Worm (Caenorhabditis elegans) whole organism, early embryonic: ENCODE measurements around the gene T25D1.1.
A peak's percentile ranks its signal among the peaks of the same experiment; 100 is the strongest.

Experiments
- B0310.2 ChIP-seq: sonication (generic microtip); optimal IDR thresholded peaks from 2 replicates; lab custom pipeline; 2016; ENCODE audit warnings: mild to moderate bottlenecking, missing genetic modification characterization, missing compliant biosample characterization
- F13C5.2 ChIP-seq: sonication (generic microtip); optimal IDR thresholded peaks from 2 replicates; lab custom pipeline; 2017; ENCODE audit warnings: mild to moderate bottlenecking, missing genetic modification characterization, inconsistent platforms, missing compliant biosample characterization
- aly-1 ChIP-seq: sonication (generic microtip); optimal IDR thresholded peaks from 2 replicates; lab custom pipeline; 2016; ENCODE audit warnings: missing genetic modification characterization, missing compliant biosample characterization
- ama-1 ChIP-seq: fragments of 150-350 bp; optimal IDR thresholded peaks from 2 replicates; lab custom pipeline; 2014
- ceh-13 ChIP-seq: fragments of 200-800 bp; sonication (Bioruptor generic); optimal IDR thresholded peaks from 2 replicates; lab custom pipeline; 2018; ENCODE audit warnings: mild to moderate bottlenecking, missing genetic modification characterization, missing compliant biosample characterization
- ceh-36 ChIP-seq: sonication (generic microtip); optimal IDR thresholded peaks from 2 replicates; lab custom pipeline; 2016; ENCODE audit warnings: missing genetic modification characterization, inconsistent platforms, missing compliant biosample characterization
- ets-7 ChIP-seq: sonication (generic microtip); optimal IDR thresholded peaks from 2 replicates; lab custom pipeline; 2016; ENCODE audit warnings: missing genotype, missing genetic modification characterization, missing compliant biosample characterization
- flt-1 ChIP-seq: fragments of 200-800 bp; sonication (Bioruptor generic); IDR thresholded peaks from 2 replicates; pipeline ENCODE4 v1.3.6; 2022; ENCODE audit warnings: missing genetic modification characterization, missing compliant biosample characterization
- hmbx-1 ChIP-seq: sonication (generic microtip); optimal IDR thresholded peaks from 2 replicates; lab custom pipeline; 2016; ENCODE audit warnings: mild to moderate bottlenecking, missing genetic modification characterization, missing compliant biosample characterization
- hmg-4 ChIP-seq: fragments of 200-800 bp; sonication (Bioruptor generic); optimal IDR thresholded peaks from 2 replicates; lab custom pipeline; 2018; ENCODE audit warnings: mild to moderate bottlenecking, missing genetic modification characterization, missing compliant biosample characterization
- hnd-1 ChIP-seq: sonication (generic microtip); optimal IDR thresholded peaks from 2 replicates; lab custom pipeline; 2016; ENCODE audit warnings: missing genetic modification characterization, missing compliant biosample characterization
- pes-1 ChIP-seq: fragments of 200-800 bp; sonication (Bioruptor generic); IDR thresholded peaks from 2 replicates; pipeline ENCODE4 v1.3.6; 2022; ENCODE audit warnings: missing genetic modification reagents, missing genetic modification characterization, missing compliant biosample characterization
- scrt-1 ChIP-seq: fragments of 200-800 bp; sonication (Bioruptor generic); IDR thresholded peaks from 2 replicates; pipeline ENCODE4 v1.3.6; 2022; ENCODE audit warnings: missing genetic modification characterization, missing compliant biosample characterization
- sea-1 ChIP-seq: fragments of 200-800 bp; sonication (Bioruptor generic); conservative IDR thresholded peaks from 2 replicates; pipeline ENCODE4 v1.3.6; 2022; ENCODE audit warnings: missing genetic modification characterization, missing compliant biosample characterization
- tbx-11 ChIP-seq: fragments of 200-800 bp; sonication (Bioruptor generic); IDR thresholded peaks from 2 replicates; pipeline ENCODE4 v1.3.6; 2022; ENCODE audit warnings: missing genetic modification characterization, missing compliant biosample characterization
- tbx-37 ChIP-seq: fragments of 200-800 bp; sonication (Bioruptor generic); conservative IDR thresholded peaks from 2 replicates; pipeline ENCODE4 v1.3.6; 2022; ENCODE audit warnings: missing genetic modification reagents, missing genetic modification characterization, missing compliant biosample characterization
- tra-4 ChIP-seq: sonication (generic microtip); optimal IDR thresholded peaks from 2 replicates; lab custom pipeline; 2017; ENCODE audit warnings: missing genetic modification characterization, missing compliant biosample characterization

T25D1.1 gene

ce11 chrX:16560895-16561294 is 41.3 kb downstream of the T25D1.1 start:
- TF ChIP-seq hmg-4 (GFP tag; lab: Kevin White, UChicago) = no peak
- TF ChIP-seq B0310.2 (tag; lab: Kevin White, UChicago) = no peak
- TF ChIP-seq scrt-1 (GFP tag; lab: Robert Waterston, UW) = no peak
- TF ChIP-seq ets-7 (tag; lab: Kevin White, UChicago) = no peak
- TF ChIP-seq sea-1 (GFP tag; lab: Robert Waterston, UW) = no peak
- TF ChIP-seq ceh-13 (GFP tag; lab: Kevin White, UChicago) = no peak
- TF ChIP-seq tbx-37 (GFP tag; lab: Robert Waterston, UW) = no peak
- TF ChIP-seq hmbx-1 (tag; lab: Kevin White, UChicago) = no peak
- TF ChIP-seq F13C5.2 (tag; lab: Kevin White, UChicago) = no peak

ce11 chrX:16564515-16565285 is 45.1 kb downstream of the T25D1.1 start:
- TF ChIP-seq pes-1 (GFP tag; lab: Robert Waterston, UW) (peak; percentile 53; the same call in 1 of the 2 replicates), hmg-4 (GFP tag; lab: Kevin White, UChicago) (peak; percentile 37), ceh-13 (GFP tag; lab: Kevin White, UChicago) (no peak)

ce11 chrX:16565781-16566180 is 46.2 kb downstream of the T25D1.1 start:
- TF ChIP-seq sea-1 (GFP tag; lab: Robert Waterston, UW) (no peak), ama-1 (no peak)

- no peak for TF ChIP-seq F13C5.2 (tag; lab: Kevin White, UChicago)
- TF ChIP-seq ets-7 (tag; lab: Kevin White, UChicago) = no peak
- TF ChIP-seq ama-1 = no peak
- TF ChIP-seq tra-4 = no peak
- no peak for TF ChIP-seq sea-1 (GFP tag; lab: Robert Waterston, UW)
- no peak for TF ChIP-seq ceh-36 (tag; lab: Kevin White, UChicago)
- TF ChIP-seq tbx-11 (GFP tag; lab: Robert Waterston, UW) = no peak
- TF ChIP-seq hnd-1 (tag; lab: Kevin White, UChicago) = no peak
- TF ChIP-seq tbx-37 (GFP tag; lab: Robert Waterston, UW) = no peak
- no peak for TF ChIP-seq hmg-4 (GFP tag; lab: Kevin White, UChicago)
- no peak for TF ChIP-seq scrt-1 (GFP tag; lab: Robert Waterston, UW)
- no peak for TF ChIP-seq pes-1 (GFP tag; lab: Robert Waterston, UW)
- TF ChIP-seq hmbx-1 (tag; lab: Kevin White, UChicago) = no peak
- no peak for TF ChIP-seq flt-1
- TF ChIP-seq ceh-13 (GFP tag; lab: Kevin White, UChicago) = no peak
- no peak for TF ChIP-seq B0310.2 (tag; lab: Kevin White, UChicago)
- no peak for TF ChIP-seq aly-1 (tag; lab: Kevin White, UChicago)
Observed at ce11 chrX:16566358-16566757, 46.7 kb downstream of the T25D1.1 start.

- no peak for TF ChIP-seq ama-1
- no peak for TF ChIP-seq ets-7 (tag; lab: Kevin White, UChicago)
- no peak for TF ChIP-seq scrt-1 (GFP tag; lab: Robert Waterston, UW)
- TF ChIP-seq aly-1 (tag; lab: Kevin White, UChicago) = no peak
- no peak for TF ChIP-seq hnd-1 (tag; lab: Kevin White, UChicago)
- no peak for TF ChIP-seq flt-1
- TF ChIP-seq tra-4 = no peak
- no peak for TF ChIP-seq ceh-36 (tag; lab: Kevin White, UChicago)
- no peak for TF ChIP-seq ceh-13 (GFP tag; lab: Kevin White, UChicago)
Observed at ce11 chrX:16571877-16572276, 52.3 kb downstream of the T25D1.1 start.
